Worm (Caenorhabditis elegans) whole organism, late embryonic: ENCODE results near the gene C25E10.12.
"Not testable (repeated sequence)": the region's sequence is repeated elsewhere in the genome, so short reads cannot be mapped to it uniquely, and the experiment has no call there.

Source experiments
- ceh-18 ChIP-seq: sonication (generic microtip); optimal IDR thresholded peaks from 2 replicates; lab custom pipeline; 2016; ENCODE audit warnings: missing genetic modification characterization, missing compliant biosample characterization
- hlh-6 ChIP-seq: sonication (generic microtip); optimal IDR thresholded peaks from 2 replicates; lab custom pipeline; 2016; ENCODE audit warnings: missing genotype, missing genetic modification characterization, missing compliant biosample characterization

- TF ChIP-seq ceh-18 (tag; lab: Kevin White, UChicago); hlh-6: not testable (repeated sequence)
These were observed 28.9 kb upstream of the C25E10.12 start for ce11 chrV:9090824-9091798.
